Worm (Caenorhabditis elegans): ENCODE data around the gene unk-1.

ce11 chrX:8019665-8020064, 4.9 kb downstream of the unk-1 start:
- TF ChIP-seq dao-5 (tag; optimal IDR thresholded peaks at IDR 0.05) (peak; percentile 16), him-1 (tag; optimal IDR thresholded peaks at IDR 0.05) (peak; percentile 86), W03F9.2 (tag; optimal IDR thresholded peaks at IDR 0.05) (peak; percentile 2)

Data from whole organism, L4/young adult.